Worm (Caenorhabditis elegans): ENCODE results near the gene ent-1.

ent-1 gene

ce11 chrIV:11676054-11676453 lies 20.8 kb upstream of the ent-1 start, which contains the start of gene inx-9:
Gene inx-9 (plus strand): TSS chrIV:11676354.
- TF ChIP-seq dao-5 (tag; optimal IDR thresholded peaks at IDR 0.05), result no peak

- TF ChIP-seq W03F9.2 (tag; optimal IDR thresholded peaks at IDR 0.05) (no peak), dao-5 (tag; optimal IDR thresholded peaks at IDR 0.05) (no peak), him-1 (tag; optimal IDR thresholded peaks at IDR 0.05) (no peak)
These were observed 18.3 kb upstream of the ent-1 start, which contains the start of gene inx-8 for ce11 chrIV:11673543-11673942. Gene inx-8 (plus strand): TSS chrIV:11673843.

DNA sequence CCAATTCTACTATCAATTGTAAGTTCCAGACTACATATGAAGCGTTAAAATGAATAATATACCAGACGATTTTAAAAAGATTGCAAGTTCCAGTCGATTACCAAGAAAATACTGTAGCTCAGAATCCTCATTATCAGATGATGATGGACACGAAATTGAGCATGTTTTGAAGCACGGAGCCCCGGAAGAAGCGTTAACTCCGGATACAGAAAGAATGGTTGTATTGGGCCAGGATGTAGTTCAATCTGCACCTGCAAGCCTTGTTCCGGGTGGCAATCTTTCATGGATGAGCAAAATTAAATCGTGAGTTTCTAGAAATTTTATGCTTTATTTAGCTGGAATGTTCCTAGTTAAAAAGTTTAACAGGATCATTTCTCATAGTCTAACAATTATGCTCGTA lies 12.7 kb upstream of the ent-1 start, which contains the start of gene atg-4.2:
Gene atg-4.2 (plus strand): TSS at position 24 of the 400 bp plus-strand sequence.
- TF ChIP-seq him-1 (tag; optimal IDR thresholded peaks at IDR 0.05) (no peak), W03F9.2 (tag; optimal IDR thresholded peaks at IDR 0.05) (no peak), dao-5 (tag; optimal IDR thresholded peaks at IDR 0.05) (no peak)

DNA sequence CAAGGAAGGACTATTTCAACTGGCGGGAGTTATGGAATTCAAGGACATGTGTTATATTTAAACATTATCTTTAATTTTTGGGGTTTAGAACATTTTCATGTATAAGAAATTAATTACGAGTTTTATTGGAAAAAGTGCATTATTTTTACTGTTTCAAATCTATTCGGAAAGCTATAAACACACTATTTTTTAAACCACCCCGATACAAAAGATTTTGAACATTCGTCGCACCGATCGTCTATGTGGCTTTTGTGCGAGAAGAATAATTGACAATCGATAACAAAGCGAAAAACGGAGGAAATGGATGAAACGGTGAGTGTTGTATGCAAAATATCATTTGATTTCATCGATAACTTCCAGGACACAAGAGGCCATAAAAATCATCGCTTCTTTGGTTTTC lies 9.7 kb upstream of the ent-1 start, which contains the start of gene ZK809.9:
Gene ZK809.9 (plus strand): TSS at position 301 of the 400 bp plus-strand sequence.
- TF ChIP-seq W03F9.2 (tag; optimal IDR thresholded peaks at IDR 0.05) (no peak), him-1 (tag; optimal IDR thresholded peaks at IDR 0.05) (no peak), dao-5 (tag; optimal IDR thresholded peaks at IDR 0.05) (no peak)

DNA sequence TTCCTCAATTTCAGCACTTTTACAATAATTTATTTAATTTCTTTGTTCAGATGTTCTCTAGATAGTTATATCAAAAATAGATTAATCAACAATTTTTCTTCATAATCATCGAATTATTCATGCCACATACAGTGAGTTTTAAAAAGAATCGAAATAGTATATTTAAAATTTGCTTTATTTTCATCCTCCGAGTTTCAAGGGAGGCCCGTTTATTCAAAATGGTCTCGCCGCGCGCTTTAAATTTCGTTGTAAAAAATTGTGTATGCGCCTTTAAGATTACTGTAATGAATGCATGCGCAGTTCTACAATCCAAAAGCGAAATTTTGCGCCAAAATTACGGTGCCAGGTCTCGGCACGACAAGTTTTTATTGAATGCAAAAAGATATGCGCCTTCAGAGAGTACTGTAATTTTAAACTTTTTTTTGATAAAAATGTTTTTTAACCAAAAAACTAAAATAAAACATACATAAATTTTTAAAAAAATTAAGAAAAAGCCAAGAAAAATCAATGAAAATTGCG lies 4.6 kb upstream of the ent-1 start, which contains the start of gene ZK792.1:
Gene ZK792.1 (plus strand): TSS at position 51 of the 519 bp plus-strand sequence.
- TF ChIP-seq W03F9.2 (tag; optimal IDR thresholded peaks at IDR 0.05), result no peak
- no peak for TF ChIP-seq him-1 (tag; optimal IDR thresholded peaks at IDR 0.05)
- no peak for TF ChIP-seq dao-5 (tag; optimal IDR thresholded peaks at IDR 0.05)

DNA sequence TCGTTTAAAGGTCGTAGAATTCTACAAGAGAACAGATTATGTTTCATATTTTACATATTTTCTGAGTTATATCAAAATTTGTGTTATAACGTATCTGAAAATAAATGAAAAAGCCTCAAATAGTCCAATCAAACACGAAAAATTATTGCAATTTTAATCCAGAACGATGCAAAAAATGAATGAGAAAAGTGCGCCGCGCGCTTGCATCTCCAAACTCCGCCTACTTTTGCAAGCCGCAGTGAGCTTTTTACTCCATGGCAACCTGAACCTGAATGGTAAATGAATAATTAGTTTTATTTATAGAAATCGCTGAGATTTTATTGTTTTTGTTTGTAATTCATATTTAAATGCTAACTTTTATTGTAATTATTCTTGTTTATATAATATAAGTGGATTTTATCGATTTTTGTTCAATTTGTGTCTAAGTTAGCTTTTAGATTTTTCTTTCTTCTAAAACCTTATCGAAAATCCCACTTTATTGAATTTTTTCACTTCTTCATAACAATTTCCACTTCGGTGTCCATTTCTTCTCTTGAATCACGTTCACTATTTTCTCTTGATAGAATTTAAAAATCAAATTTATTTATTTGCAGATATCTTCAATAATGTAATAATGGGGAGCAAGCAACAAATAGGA lies 992 bp upstream of the ent-1 start, which contains the start of gene ZK809.5:
Gene ZK809.5 (plus strand): TSS at position 587 of the 637 bp plus-strand sequence.
- no peak for TF ChIP-seq him-1 (tag; optimal IDR thresholded peaks at IDR 0.05)
- no peak for TF ChIP-seq dao-5 (tag; optimal IDR thresholded peaks at IDR 0.05)
- no peak for TF ChIP-seq W03F9.2 (tag; optimal IDR thresholded peaks at IDR 0.05)

- TF ChIP-seq him-1 (tag; optimal IDR thresholded peaks at IDR 0.05), result no peak
- no peak for TF ChIP-seq dao-5 (tag; optimal IDR thresholded peaks at IDR 0.05)
- no peak for TF ChIP-seq W03F9.2 (tag; optimal IDR thresholded peaks at IDR 0.05)
These were observed 3.3 kb downstream of the ent-1 start, which contains the start of the genes acl-3 and ndub-6 for ce11 chrIV:11651965-11652453. Gene acl-3 (minus strand): TSS chrIV:11652023. Gene ndub-6 (plus strand): TSS chrIV:11652403.

DNA sequence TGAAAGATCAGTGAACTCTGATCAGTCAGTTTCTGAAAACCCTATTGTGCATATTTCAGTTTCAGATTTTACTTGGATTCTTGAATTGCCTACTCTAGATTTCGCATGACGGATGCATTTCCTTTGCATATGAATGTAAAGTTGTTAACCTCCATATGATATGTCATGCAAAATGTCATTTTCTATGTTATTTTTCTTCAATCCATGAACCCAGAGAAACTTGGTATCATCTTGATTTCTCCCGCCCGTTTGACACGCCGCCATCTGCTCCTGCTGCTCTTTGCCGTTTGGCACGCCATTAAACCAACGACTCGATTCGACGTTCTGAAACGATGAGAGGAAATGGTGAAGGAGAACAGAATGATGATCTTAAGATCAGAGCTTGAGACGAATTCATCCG lies 4.9 kb downstream of the ent-1 start:
- TF ChIP-seq W03F9.2 (tag; optimal IDR thresholded peaks at IDR 0.05), result no peak
- TF ChIP-seq him-1 (tag; optimal IDR thresholded peaks at IDR 0.05), result no peak
- no peak for TF ChIP-seq dao-5 (tag; optimal IDR thresholded peaks at IDR 0.05)

- TF ChIP-seq W03F9.2 (tag; optimal IDR thresholded peaks at IDR 0.05), result no peak
- no peak for TF ChIP-seq dao-5 (tag; optimal IDR thresholded peaks at IDR 0.05)
- TF ChIP-seq him-1 (tag; optimal IDR thresholded peaks at IDR 0.05), result no peak
These were observed 6.2 kb downstream of the ent-1 start, which contains the start of gene ZK809.8 for ce11 chrIV:11649031-11649430. Gene ZK809.8 (minus strand): TSS chrIV:11649064.

DNA sequence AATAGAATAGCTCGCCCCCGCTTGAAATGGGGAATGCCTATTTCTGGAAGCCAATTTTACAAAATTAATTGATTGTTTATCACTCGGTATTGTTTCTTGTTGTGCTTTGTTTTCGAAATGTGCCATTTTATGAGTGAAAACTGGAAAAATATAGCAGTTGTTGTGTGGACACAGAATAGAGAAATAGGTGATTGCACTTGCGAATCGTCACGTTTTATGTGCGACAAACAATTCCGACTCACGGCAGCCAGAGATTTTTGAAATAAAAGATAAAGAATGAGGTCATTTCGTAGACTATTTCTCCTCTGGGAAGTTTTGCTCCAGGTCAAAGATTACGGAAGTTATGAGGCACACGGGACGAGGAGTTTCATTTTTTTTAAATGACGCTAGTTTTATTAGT lies 8.4 kb downstream of the ent-1 start:
- TF ChIP-seq dao-5 (tag; optimal IDR thresholded peaks at IDR 0.05), result no peak
- TF ChIP-seq W03F9.2 (tag; optimal IDR thresholded peaks at IDR 0.05), result no peak
- TF ChIP-seq him-1 (tag; optimal IDR thresholded peaks at IDR 0.05), result no peak

ce11 chrIV:11645354-11645753 lies 9.9 kb downstream of the ent-1 start:
- TF ChIP-seq W03F9.2 (tag; optimal IDR thresholded peaks at IDR 0.05), result no peak
- no peak for TF ChIP-seq dao-5 (tag; optimal IDR thresholded peaks at IDR 0.05)
- no peak for TF ChIP-seq him-1 (tag; optimal IDR thresholded peaks at IDR 0.05)

ce11 chrIV:11644705-11645104 lies 10.6 kb downstream of the ent-1 start:
- TF ChIP-seq dao-5 (tag; optimal IDR thresholded peaks at IDR 0.05) (no peak), W03F9.2 (tag; optimal IDR thresholded peaks at IDR 0.05) (no peak), him-1 (tag; optimal IDR thresholded peaks at IDR 0.05) (no peak)

DNA sequence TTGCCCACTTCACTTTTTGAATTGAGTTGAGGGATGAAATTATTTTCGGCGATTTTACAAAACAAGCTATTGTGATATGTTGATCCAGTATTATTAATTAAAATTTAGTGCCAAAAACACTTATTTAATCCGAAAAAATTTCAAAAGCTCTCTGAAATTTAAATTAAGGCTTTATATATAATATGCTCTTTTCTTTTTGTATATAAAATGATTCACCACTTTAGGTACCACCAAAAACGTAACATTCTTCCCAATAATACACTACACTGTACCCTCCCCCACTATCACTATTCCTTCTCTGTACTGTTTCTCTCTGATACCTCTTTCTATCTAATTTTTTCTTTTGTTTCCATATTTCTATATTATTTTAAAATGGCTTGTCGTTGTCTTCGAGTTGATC lies 11.4 kb downstream of the ent-1 start, which contains the start of gene prx-2:
Gene prx-2 (plus strand): TSS at position 301 of the 400 bp plus-strand sequence.
- TF ChIP-seq W03F9.2 (tag; optimal IDR thresholded peaks at IDR 0.05) (no peak), dao-5 (tag; optimal IDR thresholded peaks at IDR 0.05) (no peak), him-1 (tag; optimal IDR thresholded peaks at IDR 0.05) (no peak)

DNA sequence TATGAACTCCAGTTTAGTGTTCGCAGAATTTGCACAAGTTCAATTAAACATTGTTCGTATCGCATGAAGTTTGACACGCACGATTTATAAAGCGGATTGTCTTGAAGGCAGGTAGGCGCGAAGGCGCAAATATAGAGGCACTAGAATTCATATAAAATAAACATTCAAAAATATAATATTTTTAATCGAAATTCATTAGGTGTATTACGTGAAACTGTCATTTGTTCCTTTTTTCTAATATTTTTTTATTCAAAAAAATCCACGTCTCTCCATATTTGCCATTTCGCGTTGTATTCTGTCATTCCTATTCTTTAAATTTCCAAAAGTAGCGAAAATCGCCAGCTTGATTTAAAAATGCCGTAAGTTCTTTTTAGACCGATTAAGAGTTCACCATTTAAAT lies 13.5 kb downstream of the ent-1 start, which contains the start of gene ZK809.1:
Gene ZK809.1 (plus strand): TSS at position 301 of the 400 bp plus-strand sequence.
- TF ChIP-seq W03F9.2 (tag; optimal IDR thresholded peaks at IDR 0.05), result no peak
- TF ChIP-seq him-1 (tag; optimal IDR thresholded peaks at IDR 0.05), result no peak
- TF ChIP-seq dao-5 (tag; optimal IDR thresholded peaks at IDR 0.05), result no peak

Measured in whole organism, L4/young adult.